Fruit fly (Drosophila melanogaster): Measurements from ENCODE around the gene Tango4.

The Tango4 gene

DNA sequence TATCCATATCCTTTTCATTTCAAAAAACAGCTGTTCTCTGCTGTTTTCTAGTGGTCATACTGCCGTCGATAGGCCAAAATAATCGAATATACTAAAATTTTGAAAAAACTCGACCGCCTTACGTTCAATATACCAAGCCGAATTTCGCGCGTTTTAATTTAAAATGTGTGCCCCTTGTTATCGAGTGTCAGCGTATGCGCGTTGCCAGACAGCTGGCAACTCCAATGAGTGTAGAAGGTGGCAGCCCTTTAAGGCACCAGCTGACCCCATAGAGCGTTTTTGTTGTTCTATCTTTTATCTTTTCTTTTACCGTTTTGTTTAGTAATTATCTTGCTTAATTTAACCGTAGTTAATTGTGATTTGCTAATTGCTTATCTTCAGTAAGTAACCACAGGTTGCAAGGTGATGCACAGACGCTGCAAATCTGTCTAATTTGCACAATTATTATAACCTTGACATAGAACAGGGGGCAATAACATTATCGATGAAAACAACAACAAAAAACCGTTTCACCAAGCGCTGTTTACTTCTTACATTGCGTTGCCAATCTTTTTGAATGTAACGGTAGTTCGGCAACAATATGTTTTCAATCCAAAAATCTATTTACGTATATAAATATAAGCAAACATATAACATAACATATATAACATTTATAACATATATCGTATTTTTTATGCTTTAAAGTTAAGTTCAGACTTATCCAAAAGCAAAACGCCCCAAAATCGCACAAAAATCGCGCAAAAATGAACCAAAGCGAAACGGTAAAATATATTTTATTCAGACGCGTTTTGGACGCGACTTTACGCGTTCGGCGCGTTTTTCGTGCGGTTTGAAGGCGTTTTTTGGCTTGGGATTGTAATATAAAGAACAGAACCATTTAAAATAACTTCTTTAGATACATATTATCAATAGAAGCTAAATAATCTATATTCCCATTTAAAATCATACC, 8.4 kb upstream of the Tango4 start, which contains the start of the genes CG1492 and regucalcin (continued):
- no peak for TF ChIP-seq CG2889 (GFP tag; IDR thresholded peaks at IDR 0.05)
- TF ChIP-seq CG6854 (GFP tag; optimal IDR thresholded peaks at IDR 0.05), result no peak
- TF ChIP-seq Hr51 (GFP tag; optimal IDR thresholded peaks at IDR 0.05), result no peak
- no peak for TF ChIP-seq slp2 (GFP tag; optimal IDR thresholded peaks at IDR 0.05)
- no peak for TF ChIP-seq CG12071 (GFP tag; optimal IDR thresholded peaks at IDR 0.05)
- TF ChIP-seq ftz-f1 (GFP tag; optimal IDR thresholded peaks at IDR 0.05), result peak; percentile 89
- 0 out of 3 replicates have a peak, but pooled peaks have one; percentile 42 for TF ChIP-seq HLH4C (GFP tag; IDR thresholded peaks at IDR 0.05; ENCODE audit: partially characterized antibody)
- no peak for TF ChIP-seq CG3726 (GFP tag; IDR thresholded peaks at IDR 0.05)
- TF ChIP-seq corto (GFP tag; optimal IDR thresholded peaks at IDR 0.05), result no peak
- no peak for TF ChIP-seq en (GFP tag; optimal IDR thresholded peaks at IDR 0.05)
- TF ChIP-seq CG1529 (GFP tag; optimal IDR thresholded peaks at IDR 0.05), result no peak
- no peak for TF ChIP-seq CG7786 (GFP tag; optimal IDR thresholded peaks at IDR 0.05)
- no peak for TF ChIP-seq CG31388 (GFP tag; optimal IDR thresholded peaks at IDR 0.05)
- TF ChIP-seq D (optimal IDR thresholded peaks at IDR 0.05), result no peak
- TF ChIP-seq D (GFP tag; optimal IDR thresholded peaks at IDR 0.05), result no peak
- TF ChIP-seq fru (optimal IDR thresholded peaks at IDR 0.05), result no peak
- TF ChIP-seq sqz (GFP tag; optimal IDR thresholded peaks at IDR 0.05), result no peak
- no peak for TF ChIP-seq klu (GFP tag; IDR thresholded peaks at IDR 0.05)
- no peak for TF ChIP-seq p53 (GFP tag; optimal IDR thresholded peaks at IDR 0.05)
- no peak for TF ChIP-seq dimm (GFP tag; IDR thresholded peaks at IDR 0.05)
- TF ChIP-seq CG15073 (GFP tag; optimal IDR thresholded peaks at IDR 0.05), result no peak
- TF ChIP-seq Nf-YB (GFP tag; optimal IDR thresholded peaks at IDR 0.05), result no peak
- peak; percentile 85 for TF ChIP-seq pzg (GFP tag; optimal IDR thresholded peaks at IDR 0.05)
- no peak for TF ChIP-seq gro (GFP tag; optimal IDR thresholded peaks at IDR 0.05)
- TF ChIP-seq CG12219 (GFP tag; optimal IDR thresholded peaks at IDR 0.05), result no peak
- no peak for TF ChIP-seq vfl (GFP tag; optimal IDR thresholded peaks at IDR 0.05)
- TF ChIP-seq wor (GFP tag; IDR thresholded peaks at IDR 0.05), result no peak
- TF ChIP-seq CHES-1-like (GFP tag; optimal IDR thresholded peaks at IDR 0.05), result no peak
- no peak for TF ChIP-seq CkIIα-i1 (GFP tag; IDR thresholded peaks at IDR 0.05)
- TF ChIP-seq Bdp1 (GFP tag; optimal IDR thresholded peaks at IDR 0.05), result no peak
- no peak for TF ChIP-seq CG15011 (GFP tag; optimal IDR thresholded peaks at IDR 0.05)
- no peak for TF ChIP-seq twi (tag; optimal IDR thresholded peaks at IDR 0.05)
- no peak for TF ChIP-seq NK7.1 (GFP tag; optimal IDR thresholded peaks at IDR 0.05)
- peak in 1 of 3 experiments; percentile 2 for TF ChIP-seq Stat92E (GFP tag; optimal IDR thresholded peaks at IDR 0.05)
- TF ChIP-seq unc-4 (GFP tag; IDR thresholded peaks at IDR 0.05; ENCODE audit: partially characterized antibody), result peak; percentile 46; the same call in 1 of the 2 replicates
- no peak for TF ChIP-seq zen (tag; optimal IDR thresholded peaks at IDR 0.05)
- no peak for TF ChIP-seq scrt (GFP tag; optimal IDR thresholded peaks at IDR 0.05)
- TF ChIP-seq CG8944 (GFP tag; optimal IDR thresholded peaks at IDR 0.05), result no peak
- TF ChIP-seq sd (tag; optimal IDR thresholded peaks at IDR 0.05), result no peak
- TF ChIP-seq CG13296 (GFP tag; optimal IDR thresholded peaks at IDR 0.05), result no peak
- TF ChIP-seq Max (GFP tag; optimal IDR thresholded peaks at IDR 0.05), result no peak
- TF ChIP-seq sr (GFP tag; IDR thresholded peaks at IDR 0.05), result no peak
- TF ChIP-seq luna (GFP tag; optimal IDR thresholded peaks at IDR 0.05), result no peak
- TF ChIP-seq jumu (GFP tag; optimal IDR thresholded peaks at IDR 0.05), result no peak
- no peak for TF ChIP-seq HLH54F (GFP tag; optimal IDR thresholded peaks at IDR 0.05)
- no peak for TF ChIP-seq Aef1 (GFP tag; IDR thresholded peaks at IDR 0.05)
- TF ChIP-seq CG18619 (GFP tag; optimal IDR thresholded peaks at IDR 0.05), result no peak
- TF ChIP-seq org-1 (GFP tag; optimal IDR thresholded peaks at IDR 0.05), result no peak
- TF ChIP-seq Taf1 (GFP tag; IDR thresholded peaks at IDR 0.05), result no peak
- no peak for TF ChIP-seq Jarid2 (GFP tag; optimal IDR thresholded peaks at IDR 0.05)

Measured in whole organism, embryonic.